Worm (Caenorhabditis elegans): ENCODE results near the gene sams-1.

sams-1 gene

ce11 chrX:11974629-11975085 lies 8.9 kb downstream of the sams-1 start, which contains the start of gene set-6 (continued):
- TF ChIP-seq unc-62 (GFP tag; optimal IDR thresholded peaks at IDR 0.05 in 1 of 2) (peak in 1 of 2 experiments; percentile 87), unc-62 (tag; optimal IDR thresholded peaks at IDR 0.05) (no peak), daf-12 (tag; optimal IDR thresholded peaks at IDR 0.05) (no peak), ama-1 (optimal IDR thresholded peaks at IDR 0.05) (no peak), nhr-102 (tag; optimal IDR thresholded peaks at IDR 0.05) (no peak), ceh-28 (tag; optimal IDR thresholded peaks at IDR 0.05) (peak; percentile 57), snpc-1.2 (GFP tag; IDR thresholded peaks at IDR 0.05) (no peak), spr-3 (GFP tag; optimal IDR thresholded peaks at IDR 0.05) (no peak), gei-8 (GFP tag; optimal IDR thresholded peaks at IDR 0.05) (no peak)

- TF ChIP-seq lsy-2 (tag; optimal IDR thresholded peaks at IDR 0.05) (no peak), hmg-1.1 (GFP tag; IDR thresholded peaks at IDR 0.05) (no peak), daf-8 (GFP tag; IDR thresholded peaks at IDR 0.05) (no peak), tra-1 (GFP tag; IDR thresholded peaks at IDR 0.05) (no peak), dve-1 (tag; optimal IDR thresholded peaks at IDR 0.05; ENCODE audit: insufficient read depth) (no peak), lir-3 (tag; optimal IDR thresholded peaks at IDR 0.05) (no peak), nhr-102 (tag; optimal IDR thresholded peaks at IDR 0.05) (no peak), unc-130 (GFP tag; optimal IDR thresholded peaks at IDR 0.05) (no peak), ceh-82 (tag; optimal IDR thresholded peaks at IDR 0.05) (no peak), skn-1 (tag; optimal IDR thresholded peaks at IDR 0.05) (no peak), mxl-3 (GFP tag; optimal IDR thresholded peaks at IDR 0.05) (no peak), ztf-11 (tag; optimal IDR thresholded peaks at IDR 0.05) (no peak), nhr-6 (tag; optimal IDR thresholded peaks at IDR 0.05) (no peak), arid-1 (GFP tag; conservative IDR thresholded peaks at IDR 0.05) (no peak), ZK337.2 (GFP tag; IDR thresholded peaks at IDR 0.05) (no peak), zip-2 (tag; optimal IDR thresholded peaks at IDR 0.05) (no peak), snpc-1.2 (GFP tag; IDR thresholded peaks at IDR 0.05) (no peak), lin-15B (tag; optimal IDR thresholded peaks at IDR 0.05) (no peak), mes-2 (tag; optimal IDR thresholded peaks at IDR 0.05; ENCODE audit: poor library complexity, severe bottlenecking) (no peak), hif-1 (tag; optimal IDR thresholded peaks at IDR 0.05) (no peak)
These were observed 16.3 kb downstream of the sams-1 start, which contains the start of gene nhr-167 for ce11 chrX:11982065-11982464. Gene nhr-167, minus strand, starts transcription at chrX:11982085.

ce11 chrX:11983576-11984061 lies 17.9 kb downstream of the sams-1 start, which contains the start of gene C49F5.3:
Gene C49F5.3, minus strand, starts transcription at chrX:11983626.
- TF ChIP-seq hmg-1.1 (GFP tag; IDR thresholded peaks at IDR 0.05) (no peak), Y48G9A.11 (GFP tag; IDR thresholded peaks at IDR 0.05) (no peak), nhr-76 (tag; optimal IDR thresholded peaks at IDR 0.05) (no peak), madf-5 (GFP tag; IDR thresholded peaks at IDR 0.05) (no peak), ceh-44 (GFP tag; IDR thresholded peaks at IDR 0.05) (no peak), saeg-2 (GFP tag; IDR thresholded peaks at IDR 0.05) (no peak), zip-2 (tag; optimal IDR thresholded peaks at IDR 0.05) (no peak), ceh-32 (tag; optimal IDR thresholded peaks at IDR 0.05; ENCODE audit: poor library complexity) (no peak), arid-1 (GFP tag; conservative IDR thresholded peaks at IDR 0.05) (no peak), lin-38 (GFP tag; IDR thresholded peaks at IDR 0.05) (no peak), tag-97 (GFP tag; IDR thresholded peaks at IDR 0.05) (no peak)

- TF ChIP-seq nhr-237 (tag; optimal IDR thresholded peaks at IDR 0.05) = no peak
- peak; percentile 35 for TF ChIP-seq aha-1 (tag)
- TF ChIP-seq attf-4 (tag; optimal IDR thresholded peaks at IDR 0.05) = no peak
These were observed 20.1 kb downstream of the sams-1 start, which contains the start of gene C49F5.5 for ce11 chrX:11985887-11986286. Gene C49F5.5, plus strand, starts transcription at chrX:11986187.

Data from whole organism, L4 larva.